Fruit fly (Drosophila melanogaster) whole organism, embryonic: ENCODE data around the gene Mink.

Source experiments
- B-H2 ChIP-seq: fragments of 200-800 bp; sonication (Bioruptor generic); optimal IDR thresholded peaks from 2 replicates; lab custom pipeline; 2018; ENCODE audit warnings: missing biosample characterization, mild to moderate bottlenecking, missing genetic modification characterization
- Bdp1 ChIP-seq: fragments of 200-800 bp; sonication (Bioruptor generic); optimal IDR thresholded peaks from 3 replicates; lab custom pipeline; 2016; ENCODE audit warnings: missing biosample characterization, missing genetic modification characterization
- CG10654 ChIP-seq: fragments of 200-800 bp; sonication (Bioruptor generic); optimal IDR thresholded peaks from 2 replicates; lab custom pipeline; 2016; ENCODE audit warnings: missing biosample characterization, missing genetic modification characterization
- CG11695 ChIP-seq: fragments of 200-800 bp; sonication (Bioruptor generic); IDR thresholded peaks from 3 replicates; pipeline ENCODE4 v1.3.6; 2022; ENCODE audit warnings: missing biosample characterization, missing genetic modification characterization
- CG16813 ChIP-seq: fragments of 200-800 bp; sonication (Bioruptor generic); IDR thresholded peaks from 3 replicates; pipeline ENCODE4 v1.3.6; 2022; ENCODE audit warnings: missing biosample characterization, missing genetic modification characterization; ENCODE audit not compliant: partially characterized antibody
- CG17568 ChIP-seq: fragments of 200-800 bp; sonication (Bioruptor generic); optimal IDR thresholded peaks from 2 replicates; lab custom pipeline; 2018; ENCODE audit warnings: missing biosample characterization, mild to moderate bottlenecking, missing genetic modification characterization, moderate library complexity
- CG17802 ChIP-seq: fragments of 200-800 bp; sonication (Bioruptor generic); optimal IDR thresholded peaks from 2 replicates; lab custom pipeline; 2018; ENCODE audit warnings: missing biosample characterization, mild to moderate bottlenecking, missing genetic modification characterization, moderate library complexity
- CG2712 ChIP-seq: fragments of 200-800 bp; optimal IDR thresholded peaks from 3 replicates; lab custom pipeline; 2019; ENCODE audit warnings: missing biosample characterization, mild to moderate bottlenecking, missing genetic modification characterization, moderate library complexity
- CG30431 ChIP-seq: fragments of 200-800 bp; sonication (Bioruptor generic); optimal IDR thresholded peaks from 2 replicates; lab custom pipeline; 2017; ENCODE audit warnings: missing biosample characterization, missing genetic modification characterization
- CG4404 ChIP-seq: fragments of 200-800 bp; sonication (Bioruptor generic); IDR thresholded peaks from 2 replicates; pipeline ENCODE4 v1.3.6; 2022; ENCODE audit warnings: missing biosample characterization, missing genetic modification characterization
- CG7372 ChIP-seq: fragments of 200-800 bp; sonication (Bioruptor generic); IDR thresholded peaks from 2 replicates; pipeline ENCODE4 v1.3.6; 2022; ENCODE audit warnings: missing biosample characterization, missing genetic modification characterization
- CG7556 ChIP-seq: fragments of 200-800 bp; sonication (Bioruptor generic); optimal IDR thresholded peaks from 2 replicates; lab custom pipeline; 2017; ENCODE audit warnings: missing biosample characterization, mild to moderate bottlenecking, missing genetic modification characterization
- CrebB ChIP-seq: fragments of 200-800 bp; sonication (Bioruptor generic); optimal IDR thresholded peaks from 3 replicates; lab custom pipeline; 2018; ENCODE audit warnings: missing biosample characterization, mild to moderate bottlenecking, missing genetic modification characterization
- Drgx ChIP-seq: fragments of 200-800 bp; sonication (Bioruptor generic); IDR thresholded peaks from 2 replicates; pipeline ENCODE4 v1.3.6; 2022; ENCODE audit warnings: missing biosample characterization, missing genetic modification characterization
- Elba2 ChIP-seq: fragments of 200-800 bp; sonication (Bioruptor generic); optimal IDR thresholded peaks from 3 replicates; lab custom pipeline; 2016; ENCODE audit warnings: missing biosample characterization, missing genetic modification characterization
- Fer3 ChIP-seq: fragments of 200-800 bp; sonication (Bioruptor generic); optimal IDR thresholded peaks from 2 replicates; lab custom pipeline; 2018; ENCODE audit warnings: missing biosample characterization, mild to moderate bottlenecking, missing genetic modification characterization, moderate library complexity
- HLH4C ChIP-seq: fragments of 200-800 bp; sonication (Bioruptor generic); IDR thresholded peaks from 3 replicates; pipeline ENCODE4 v1.3.6; 2022; ENCODE audit warnings: missing biosample characterization, missing genetic modification characterization; ENCODE audit not compliant: partially characterized antibody
- Hr3 ChIP-seq: fragments of 200-800 bp; sonication (Bioruptor generic); optimal IDR thresholded peaks from 3 replicates; lab custom pipeline; 2016; ENCODE audit warnings: missing biosample characterization, missing genetic modification characterization
- Ptx1 ChIP-seq: fragments of 200-800 bp; sonication (Bioruptor generic); IDR thresholded peaks from 2 replicates; pipeline ENCODE4 v1.3.6; 2022; ENCODE audit warnings: missing biosample characterization, missing genetic modification characterization
- Scr ChIP-seq: fragments of 200-800 bp; sonication (Bioruptor generic); IDR thresholded peaks from 2 replicates; pipeline ENCODE4 v1.3.6; 2022; ENCODE audit warnings: missing biosample characterization, missing genetic modification characterization; ENCODE audit not compliant: partially characterized antibody
- Sox102F ChIP-seq: fragments of 200-800 bp; sonication (Bioruptor generic); optimal IDR thresholded peaks from 2 replicates; lab custom pipeline; 2018; ENCODE audit warnings: missing biosample characterization, mild to moderate bottlenecking, missing genetic modification characterization, moderate library complexity
- TFAM ChIP-seq: fragments of 200-800 bp; sonication (Bioruptor generic); optimal IDR thresholded peaks from 2 replicates; lab custom pipeline; 2017; ENCODE audit warnings: missing biosample characterization, missing genetic modification characterization, inconsistent platforms
- amos ChIP-seq: fragments of 200-800 bp; sonication (Bioruptor generic); IDR thresholded peaks from 2 replicates; pipeline ENCODE4 v1.3.6; 2022; ENCODE audit warnings: missing biosample characterization, missing genetic modification characterization; ENCODE audit not compliant: partially characterized antibody
- cato ChIP-seq: fragments of 200-800 bp; sonication (Bioruptor generic); optimal IDR thresholded peaks from 2 replicates; lab custom pipeline; 2016; ENCODE audit warnings: missing biosample characterization, missing genetic modification characterization, borderline replicate concordance
- corto ChIP-seq: fragments of 200-800 bp; sonication (Bioruptor generic); optimal IDR thresholded peaks from 2 replicates; lab custom pipeline; 2016; ENCODE audit warnings: missing biosample characterization, mild to moderate bottlenecking, missing genetic modification characterization, moderate library complexity
- gce ChIP-seq: fragments of 200-800 bp; sonication (Bioruptor generic); IDR thresholded peaks from 3 replicates; pipeline ENCODE4 v1.3.6; 2022; ENCODE audit warnings: missing biosample characterization, missing genetic modification characterization
- gcm2 ChIP-seq: fragments of 200-800 bp; sonication (Bioruptor generic); optimal IDR thresholded peaks from 2 replicates; lab custom pipeline; 2016; ENCODE audit warnings: missing biosample characterization, missing genetic modification characterization
- jing ChIP-seq: fragments of 200-800 bp; sonication (Bioruptor generic); optimal IDR thresholded peaks from 2 replicates; lab custom pipeline; 2018; ENCODE audit warnings: missing biosample characterization, mild to moderate bottlenecking, missing genetic modification characterization
- lab ChIP-seq: fragments of 200-800 bp; sonication (Bioruptor generic); optimal IDR thresholded peaks from 3 replicates; lab custom pipeline; 2017; ENCODE audit warnings: missing biosample characterization, missing genetic modification characterization, mild to moderate bottlenecking, moderate library complexity, missing genetic modification reagents
- lmd ChIP-seq: fragments of 200-800 bp; sonication (Bioruptor generic); IDR thresholded peaks from 2 replicates; pipeline ENCODE4 v1.3.6; 2022; ENCODE audit warnings: missing biosample characterization, missing genetic modification characterization
- prd ChIP-seq, 3 experiments: fragments of >200 bp in 2 of 3; fragments of 200-800 bp in 1 of 3; sonication (Bioruptor generic) in 1 of 3; optimal IDR thresholded peaks in 2 of 3; IDR thresholded peaks in 1 of 3; 2 replicates in 2 of 3; 3 replicates in 1 of 3; pipeline versions ENCODE4 v1.3.6 to Lab custom; 2017 to 2022; ENCODE audit warnings: missing biosample characterization in 1 of 3, missing genetic modification characterization in 1 of 3
- run ChIP-seq: fragments of 200-800 bp; sonication (Bioruptor generic); optimal IDR thresholded peaks from 3 replicates; lab custom pipeline; 2018; ENCODE audit warnings: missing biosample characterization, mild to moderate bottlenecking, missing genetic modification characterization
- sc ChIP-seq, 3 experiments: fragments of >200 bp in 2 of 3; fragments of 200-800 bp in 1 of 3; sonication (Bioruptor generic) in 1 of 3; optimal IDR thresholded peaks; 2 replicates in 2 of 3; 3 replicates in 1 of 3; lab custom pipeline; 2017; ENCODE audit warnings: mild to moderate bottlenecking in 1 of 3, missing biosample characterization in 1 of 3, missing genetic modification characterization in 1 of 3, missing genetic modification reagents in 1 of 3
- schlank ChIP-seq: fragments of 200-800 bp; sonication (Bioruptor generic); optimal IDR thresholded peaks from 2 replicates; lab custom pipeline; 2018; ENCODE audit warnings: missing biosample characterization, mild to moderate bottlenecking, missing genetic modification characterization
- sens ChIP-seq: fragments of 200-800 bp; sonication (Bioruptor generic); peaks from one replicate; lab custom pipeline; 2016; ENCODE audit warnings: missing biosample characterization, missing genetic modification characterization
- sim ChIP-seq: fragments of 200-800 bp; sonication (Bioruptor generic); IDR thresholded peaks from 2 replicates; pipeline ENCODE4 v1.3.6; 2022; ENCODE audit warnings: missing biosample characterization, missing genetic modification characterization
- sisA ChIP-seq: fragments of 200-800 bp; sonication (Bioruptor generic); IDR thresholded peaks from 2 replicates; pipeline ENCODE4 v1.3.6; 2022; ENCODE audit warnings: missing biosample characterization, missing genetic modification characterization
- slbo ChIP-seq: fragments of 200-800 bp; sonication (Bioruptor generic); IDR thresholded peaks from 2 replicates; pipeline ENCODE4 v1.3.6; 2022; ENCODE audit warnings: missing biosample characterization, missing genetic modification characterization
- unc-4 ChIP-seq: fragments of 200-800 bp; sonication (Bioruptor generic); IDR thresholded peaks from 2 replicates; pipeline ENCODE4 v1.3.6; 2022; ENCODE audit warnings: missing biosample characterization, missing genetic modification characterization; ENCODE audit not compliant: partially characterized antibody
- unpg ChIP-seq: fragments of 200-800 bp; sonication (Bioruptor generic); optimal IDR thresholded peaks from 3 replicates; lab custom pipeline; 2018; ENCODE audit warnings: missing biosample characterization, mild to moderate bottlenecking, missing genetic modification characterization, moderate library complexity
- z ChIP-seq: fragments of 200-800 bp; sonication (Bioruptor generic); IDR thresholded peaks from 3 replicates; pipeline ENCODE4 v1.3.6; 2022; ENCODE audit warnings: missing biosample characterization, missing genetic modification characterization
- zf30C ChIP-seq: fragments of 200-800 bp; sonication (Bioruptor generic); optimal IDR thresholded peaks from 3 replicates; lab custom pipeline; 2018; ENCODE audit warnings: missing biosample characterization, mild to moderate bottlenecking, missing genetic modification characterization

The Mink gene

DNA sequence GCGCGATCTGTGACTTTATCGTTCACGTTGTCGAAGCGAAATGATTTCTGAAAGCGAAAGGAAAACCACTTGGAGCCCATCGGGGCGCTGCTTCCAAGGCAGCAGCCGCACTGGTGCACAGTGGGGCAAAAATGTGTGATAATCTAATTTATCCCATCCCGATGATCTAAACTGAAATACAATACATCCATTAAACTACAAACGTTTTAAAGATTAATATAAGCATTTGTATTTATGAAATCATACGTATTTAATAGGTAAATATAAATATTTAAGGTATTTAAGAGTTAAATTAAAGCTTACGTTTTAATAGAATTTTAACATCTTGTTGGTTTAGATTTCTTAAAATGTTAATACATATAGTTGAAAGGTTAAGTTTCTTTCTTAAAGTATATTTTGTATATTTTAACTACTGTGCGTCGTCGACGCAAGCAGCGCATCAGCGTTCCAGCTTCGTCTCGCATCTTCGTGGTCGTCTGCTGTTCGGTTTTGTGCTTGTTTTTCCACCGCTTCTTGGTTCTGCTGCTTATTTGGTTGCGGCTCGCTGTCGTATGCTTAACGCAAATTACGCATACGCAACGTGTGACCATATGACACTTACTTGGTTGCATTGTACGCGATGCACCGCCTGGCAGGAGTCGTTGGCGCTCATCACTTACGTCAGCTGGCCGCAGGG lies 16.2 kb upstream of the Mink start, which contains the start of gene CG13643 (continued):
- TF ChIP-seq B-H2 (GFP tag; lab: Kevin White, UChicago): no peak
- TF ChIP-seq Fer3: no peak
- peak; percentile 52 for TF ChIP-seq lab (GFP tag; lab: Kevin White, UChicago)
- no peak for TF ChIP-seq CrebB
- TF ChIP-seq schlank (tag; lab: Kevin White, UChicago): no peak
- no peak for TF ChIP-seq CG10654 (GFP tag; lab: Kevin White, UChicago)

DNA sequence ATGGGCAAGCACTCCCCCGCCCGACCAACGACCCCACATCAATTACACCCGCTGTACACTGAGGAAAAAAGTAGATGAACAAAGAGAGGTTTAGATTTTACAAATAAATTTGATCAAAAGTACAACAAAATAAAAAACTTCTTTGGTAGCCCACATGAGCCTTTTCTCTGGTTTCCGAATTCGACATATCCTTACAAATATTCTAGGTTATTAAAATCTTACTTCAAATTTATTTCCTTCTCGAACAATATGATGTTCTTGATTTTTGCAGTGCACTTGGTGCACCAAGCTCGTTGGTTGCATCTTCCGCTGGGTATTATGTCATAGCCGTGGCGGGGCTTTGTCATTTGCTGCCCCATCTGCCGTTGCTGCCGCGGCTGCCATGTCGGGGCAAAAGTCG lies 15.6 kb upstream of the Mink start:
- TF ChIP-seq Drgx (GFP tag; lab: Robert Waterston, UW) (peak; percentile 46; the same call in 1 of the 2 replicates), zf30C (no peak), CG7372 (GFP tag; lab: Robert Waterston, UW) (0 out of 2 replicates have a peak, but pooled peaks have one; percentile 1), unpg (no peak), sens (GFP tag; lab: Kevin White, UChicago) (peak; percentile 35), CG4404 (GFP tag; lab: Robert Waterston, UW) (no peak), HLH4C (GFP tag; lab: Robert Waterston, UW) (no peak), CG17802 (tag; lab: Kevin White, UChicago) (no peak)

DNA sequence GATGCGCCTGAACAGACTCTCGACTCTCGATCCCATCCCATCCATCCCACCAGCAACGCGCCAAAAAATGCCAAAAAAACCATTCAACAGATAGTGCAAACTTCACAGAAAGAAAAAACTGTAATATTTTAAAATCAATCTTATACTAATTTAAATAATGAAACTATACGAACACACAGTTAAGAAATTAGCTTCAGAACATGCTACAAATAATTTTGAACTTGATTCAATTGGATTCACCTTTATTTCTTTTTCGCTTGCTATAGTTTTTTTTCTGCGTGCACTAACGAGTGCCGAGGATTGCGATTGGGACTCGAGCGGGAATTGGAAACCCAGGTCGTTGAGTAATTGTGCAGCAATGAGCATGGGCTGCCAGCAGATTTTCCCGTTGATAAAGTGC lies 14.2 kb upstream of the Mink start:
- TF ChIP-seq cato (GFP tag; lab: Kevin White, UChicago) (no peak), CG16813 (GFP tag; lab: Robert Waterston, UW) (no peak), Drgx (GFP tag; lab: Robert Waterston, UW) (peak; percentile 28; the same call in 1 of the 2 replicates)

DNA sequence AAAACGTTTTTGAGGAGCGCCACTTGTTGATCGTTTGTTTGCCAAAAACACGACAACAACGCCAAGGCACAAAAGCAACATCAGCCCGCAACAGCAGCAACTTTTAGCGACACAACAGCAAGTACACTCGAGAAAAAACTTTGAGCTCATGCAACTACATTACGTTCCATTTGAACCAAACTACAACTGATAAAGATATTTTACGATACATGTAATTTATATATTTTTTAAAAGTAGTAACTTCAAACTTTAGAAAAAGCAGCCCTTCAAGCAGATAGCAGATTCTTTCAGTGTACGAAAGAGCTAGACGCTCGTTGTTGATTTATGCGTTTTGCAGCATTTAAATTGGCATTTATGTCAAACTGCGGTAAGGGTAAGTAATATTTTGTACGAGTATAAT lies 12.2 kb upstream of the Mink start:
- no peak for TF ChIP-seq sim (GFP tag; lab: Robert Waterston, UW)
- no peak for TF ChIP-seq Sox102F (GFP tag; lab: Kevin White, UChicago)
- TF ChIP-seq slbo (GFP tag; lab: Robert Waterston, UW): 0 out of 2 replicates have a peak, but pooled peaks have one; percentile 3
- TF ChIP-seq Hr3: no peak
- no peak for TF ChIP-seq prd (optimal IDR thresholded peaks at IDR 0.05; lab: Kevin White, UChicago)
- peak; percentile 37; the same call in 1 of the 3 replicates for TF ChIP-seq prd (GFP tag; IDR thresholded peaks at IDR 0.05; lab: Robert Waterston, UW)
- TF ChIP-seq jing (GFP tag; lab: Kevin White, UChicago): no peak
- no peak for TF ChIP-seq CG7556 (GFP tag; lab: Kevin White, UChicago)
- no peak for TF ChIP-seq lmd
- TF ChIP-seq Ptx1 (GFP tag; lab: Robert Waterston, UW): 0 out of 2 replicates have a peak, but pooled peaks have one; percentile 28
- peak; percentile 34; the same call in 1 of the 2 replicates for TF ChIP-seq sisA
- no peak for TF ChIP-seq CG11695 (GFP tag; lab: Robert Waterston, UW)
- TF ChIP-seq sens (GFP tag; lab: Kevin White, UChicago): peak; percentile 17
- no peak for TF ChIP-seq gcm2
- TF ChIP-seq Drgx (GFP tag; lab: Robert Waterston, UW): peak; percentile 81

DNA sequence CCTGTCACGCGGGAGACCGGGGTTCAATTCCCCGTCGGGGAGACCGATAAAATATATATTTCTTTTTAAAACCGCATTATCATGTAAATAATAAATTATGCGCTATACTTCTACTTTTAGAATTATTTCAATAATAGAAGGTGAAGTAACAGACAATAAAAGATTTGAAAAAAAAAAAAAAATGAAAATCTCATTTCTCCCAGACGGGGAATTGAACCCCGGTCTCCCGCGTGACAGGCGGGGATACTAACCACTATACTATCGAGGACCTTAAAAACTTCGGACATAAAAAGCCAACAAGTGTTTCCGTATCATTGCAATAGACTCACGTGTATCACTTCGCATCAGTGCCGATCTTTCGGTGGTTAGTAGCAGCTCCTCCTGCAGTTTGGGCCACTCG lies 7.4 kb upstream of the Mink start:
- no peak for TF ChIP-seq gce (GFP tag; lab: Robert Waterston, UW)
- peak; percentile 89 for TF ChIP-seq Bdp1 (GFP tag; lab: Kevin White, UChicago)
- TF ChIP-seq sc (optimal IDR thresholded peaks at IDR 0.05; lab: Kevin White, UChicago): no peak
- TF ChIP-seq sc (GFP tag; optimal IDR thresholded peaks at IDR 0.05; lab: Kevin White, UChicago): no peak
- TF ChIP-seq CG17568 (GFP tag; lab: Kevin White, UChicago): no peak
- no peak for TF ChIP-seq CG2712 (tag; lab: Kevin White, UChicago)
- peak; percentile 54; the same call in 1 of the 2 replicates for TF ChIP-seq amos (GFP tag; lab: Robert Waterston, UW)
- TF ChIP-seq CG16813 (GFP tag; lab: Robert Waterston, UW): peak; percentile 51; the same call in 2 of the 3 replicates
- TF ChIP-seq TFAM (GFP tag; lab: Kevin White, UChicago): no peak
- TF ChIP-seq Scr (GFP tag; lab: Robert Waterston, UW): 0 out of 2 replicates have a peak, but pooled peaks have one; percentile 13
- no peak for TF ChIP-seq unc-4 (GFP tag; lab: Robert Waterston, UW)
- no peak for TF ChIP-seq z
- TF ChIP-seq Elba2: no peak
- TF ChIP-seq run (tag; lab: Kevin White, UChicago): no peak
- TF ChIP-seq corto (GFP tag; lab: Kevin White, UChicago): no peak
- no peak for TF ChIP-seq CG30431 (GFP tag; lab: Kevin White, UChicago)
